Fruit fly (Drosophila melanogaster) whole organism, embryonic: Measurements from ENCODE around the gene Sik2.
A peak's percentile ranks its signal among the peaks of the same experiment; 100 is the strongest.

Source experiments
- Ada2b ChIP-seq: fragments of 200-800 bp; sonication (Bioruptor generic); IDR thresholded peaks from 2 replicates; pipeline ENCODE4 v1.3.6; 2022; ENCODE audit warnings: missing biosample characterization, missing genetic modification characterization
- Adf1 ChIP-seq: fragments of 200-800 bp; sonication (Bioruptor generic); IDR thresholded peaks from 2 replicates; pipeline ENCODE4 v1.3.6; 2022; ENCODE audit warnings: missing biosample characterization, missing genetic modification characterization
- Bdp1 ChIP-seq: fragments of 200-800 bp; sonication (Bioruptor generic); optimal IDR thresholded peaks from 3 replicates; lab custom pipeline; 2016; ENCODE audit warnings: missing biosample characterization, missing genetic modification characterization
- Bteb2 ChIP-seq: fragments of 200-800 bp; sonication (Bioruptor generic); optimal IDR thresholded peaks from 2 replicates; lab custom pipeline; 2016; ENCODE audit warnings: missing biosample characterization, missing genetic modification characterization
- CG10543 ChIP-seq: fragments of 200-800 bp; sonication (Bioruptor generic); optimal IDR thresholded peaks from 3 replicates; lab custom pipeline; 2017; ENCODE audit warnings: missing biosample characterization, mild to moderate bottlenecking, missing genetic modification characterization, moderate library complexity
- CG11560 ChIP-seq: fragments of 200-800 bp; sonication (Bioruptor generic); IDR thresholded peaks from 3 replicates; pipeline ENCODE4 v1.3.6; 2022; ENCODE audit warnings: missing biosample characterization, missing genetic modification characterization
- CG12744 ChIP-seq: fragments of 200-800 bp; sonication (Bioruptor generic); optimal IDR thresholded peaks from 2 replicates; lab custom pipeline; 2016; ENCODE audit warnings: missing biosample characterization, missing genetic modification characterization
- CG14014 ChIP-seq: fragments of 200-800 bp; sonication (Bioruptor generic); IDR thresholded peaks from 2 replicates; pipeline ENCODE4 v1.3.6; 2022; ENCODE audit warnings: missing biosample characterization, missing genetic modification characterization
- CG14710 ChIP-seq: fragments of 200-800 bp; sonication (Bioruptor generic); optimal IDR thresholded peaks from 3 replicates; lab custom pipeline; 2019; ENCODE audit warnings: missing biosample characterization, mild to moderate bottlenecking, missing genetic modification characterization, moderate library complexity
- CG15073 ChIP-seq: fragments of 200-800 bp; sonication (Bioruptor generic); optimal IDR thresholded peaks from 2 replicates; lab custom pipeline; 2016; ENCODE audit warnings: missing biosample characterization, missing genetic modification characterization
- CG15269 ChIP-seq: fragments of 200-800 bp; sonication (Bioruptor generic); optimal IDR thresholded peaks from 2 replicates; lab custom pipeline; 2018; ENCODE audit warnings: missing biosample characterization, mild to moderate bottlenecking, missing genetic modification characterization, moderate library complexity
- CG15479 ChIP-seq: fragments of 200-800 bp; sonication (Bioruptor generic); optimal IDR thresholded peaks from 3 replicates; lab custom pipeline; 2019; ENCODE audit warnings: missing biosample characterization, mild to moderate bottlenecking, missing genetic modification characterization, moderate library complexity
- CG15696 ChIP-seq: fragments of 200-800 bp; sonication (Bioruptor generic); optimal IDR thresholded peaks from 2 replicates; lab custom pipeline; 2019; ENCODE audit warnings: missing biosample characterization, mild to moderate bottlenecking, missing genetic modification characterization, moderate library complexity
- CG17186 ChIP-seq: fragments of 200-800 bp; sonication (Bioruptor generic); optimal IDR thresholded peaks from 3 replicates; lab custom pipeline; 2017; ENCODE audit warnings: missing biosample characterization, missing genetic modification reagents, missing genetic modification characterization
- CG18011 ChIP-seq: fragments of 200-800 bp; sonication (Bioruptor generic); optimal IDR thresholded peaks from 2 replicates; lab custom pipeline; 2017; ENCODE audit warnings: missing biosample characterization, missing genetic modification characterization, mild to moderate bottlenecking, moderate library complexity, missing genotype
- CG2202 ChIP-seq: fragments of 200-800 bp; sonication (Bioruptor generic); optimal IDR thresholded peaks from 2 replicates; lab custom pipeline; 2018; ENCODE audit warnings: missing biosample characterization, mild to moderate bottlenecking, missing genetic modification characterization
- CG30020 ChIP-seq: fragments of 200-800 bp; optimal IDR thresholded peaks from 2 replicates; lab custom pipeline; 2019; ENCODE audit warnings: missing biosample characterization, mild to moderate bottlenecking, missing genetic modification characterization, moderate library complexity
- CG3065 ChIP-seq: fragments of 200-800 bp; sonication (Bioruptor generic); optimal IDR thresholded peaks from 2 replicates; lab custom pipeline; 2016; ENCODE audit warnings: missing biosample characterization, missing genetic modification characterization
- CG31224 ChIP-seq: fragments of 200-800 bp; sonication (Bioruptor generic); IDR thresholded peaks from 2 replicates; pipeline ENCODE4 v1.3.6; 2022; ENCODE audit warnings: missing biosample characterization, missing genetic modification characterization
- CG43689 ChIP-seq: fragments of 200-800 bp; sonication (Bioruptor generic); IDR thresholded peaks from 2 replicates; pipeline ENCODE4 v1.3.6; 2022; ENCODE audit warnings: missing biosample characterization, missing genetic modification characterization
- CG5953 ChIP-seq: fragments of 200-800 bp; sonication (Bioruptor generic); IDR thresholded peaks from 2 replicates; pipeline ENCODE4 v1.3.6; 2022; ENCODE audit warnings: missing biosample characterization, missing genetic modification characterization
- CG6254 ChIP-seq: fragments of 200-800 bp; sonication (Bioruptor generic); optimal IDR thresholded peaks from 3 replicates; lab custom pipeline; 2017; ENCODE audit warnings: mild to moderate bottlenecking, missing biosample characterization, missing genetic modification reagents, missing genetic modification characterization
- CG6765 ChIP-seq: fragments of 200-800 bp; sonication (Bioruptor generic); optimal IDR thresholded peaks from 3 replicates; lab custom pipeline; 2017; ENCODE audit warnings: missing biosample characterization, mild to moderate bottlenecking, missing genetic modification characterization
- CG7963 ChIP-seq: fragments of 200-800 bp; sonication (Bioruptor generic); IDR thresholded peaks from 3 replicates; pipeline ENCODE4 v1.3.6; 2022; ENCODE audit warnings: missing biosample characterization, missing genetic modification characterization; ENCODE audit not compliant: partially characterized antibody
- CG8089 ChIP-seq: fragments of 200-800 bp; sonication (Bioruptor generic); optimal IDR thresholded peaks from 3 replicates; lab custom pipeline; 2016; ENCODE audit warnings: missing biosample characterization, missing genetic modification characterization
- Gsc ChIP-seq: fragments of 200-800 bp; sonication (Bioruptor generic); IDR thresholded peaks from 2 replicates; pipeline ENCODE4 v1.3.6; 2022; ENCODE audit warnings: missing biosample characterization, missing genetic modification characterization
- Hand ChIP-seq: fragments of 200-800 bp; sonication (Bioruptor generic); optimal IDR thresholded peaks from 2 replicates; lab custom pipeline; 2017; ENCODE audit warnings: mild to moderate bottlenecking, missing biosample characterization, missing genetic modification reagents, missing genetic modification characterization
- HmgZ ChIP-seq: fragments of 200-800 bp; sonication (Bioruptor generic); optimal IDR thresholded peaks from 2 replicates; lab custom pipeline; 2018; ENCODE audit warnings: missing biosample characterization, mild to moderate bottlenecking, missing genetic modification characterization
- Lpt ChIP-seq: fragments of >200 bp; optimal IDR thresholded peaks from 2 replicates; lab custom pipeline; 2018; ENCODE audit warnings: missing biosample characterization, missing genetic modification characterization
- NC2β ChIP-seq: fragments of 200-800 bp; sonication (Bioruptor generic); optimal IDR thresholded peaks from 2 replicates; lab custom pipeline; 2016; ENCODE audit warnings: missing biosample characterization, missing genetic modification characterization
- Scr ChIP-seq: fragments of 200-800 bp; sonication (Bioruptor generic); IDR thresholded peaks from 2 replicates; pipeline ENCODE4 v1.3.6; 2022; ENCODE audit warnings: missing biosample characterization, missing genetic modification characterization; ENCODE audit not compliant: partially characterized antibody
- Taf1 ChIP-seq: fragments of 200-800 bp; sonication (Bioruptor generic); IDR thresholded peaks from 2 replicates; pipeline ENCODE4 v1.3.6; 2022; ENCODE audit warnings: missing biosample characterization, missing genetic modification characterization
- chif ChIP-seq, 2 experiments: fragments of 200-800 bp; sonication (Bioruptor generic); optimal IDR thresholded peaks; 3 replicates each; lab custom pipeline; 2016; ENCODE audit warnings: missing biosample characterization in 2 of 2, missing genetic modification characterization in 2 of 2
- disco-r ChIP-seq: fragments of 200-800 bp; sonication (Bioruptor generic); optimal IDR thresholded peaks from 2 replicates; lab custom pipeline; 2016; ENCODE audit warnings: missing biosample characterization, missing genetic modification characterization
- gfzf ChIP-seq: fragments of 200-800 bp; sonication (Bioruptor generic); optimal IDR thresholded peaks from 2 replicates; lab custom pipeline; 2016; ENCODE audit warnings: missing biosample characterization, mild to moderate bottlenecking, missing genetic modification characterization, moderate library complexity
- gro ChIP-seq: fragments of 200-800 bp; sonication (Bioruptor generic); optimal IDR thresholded peaks from 2 replicates; lab custom pipeline; 2016; ENCODE audit warnings: missing biosample characterization, missing genetic modification characterization
- ham ChIP-seq: fragments of 200-800 bp; sonication (Bioruptor generic); IDR thresholded peaks from 2 replicates; pipeline ENCODE4 v1.3.6; 2022; ENCODE audit warnings: missing biosample characterization, missing genetic modification characterization
- lov ChIP-seq, 2 experiments: fragments of 200-800 bp in 1 of 2; fragments of >200 bp in 1 of 2; sonication (Bioruptor generic) in 1 of 2; IDR thresholded peaks in 1 of 2; optimal IDR thresholded peaks in 1 of 2; 2 replicates in 1 of 2; 3 replicates in 1 of 2; pipeline versions ENCODE4 v1.3.6 to Lab custom; 2017 to 2022; ENCODE audit warnings: missing biosample characterization in 1 of 2, missing genetic modification characterization in 1 of 2
- mam ChIP-seq: fragments of 200-800 bp; sonication (Bioruptor generic); optimal IDR thresholded peaks from 3 replicates; lab custom pipeline; 2016; ENCODE audit warnings: missing biosample characterization, missing genetic modification characterization
- nom ChIP-seq: fragments of 200-800 bp; sonication (Bioruptor generic); optimal IDR thresholded peaks from 2 replicates; lab custom pipeline; 2017; ENCODE audit warnings: missing biosample characterization, missing genetic modification characterization, mild to moderate bottlenecking, moderate library complexity, missing genetic modification reagents
- peb ChIP-seq: fragments of 200-800 bp; sonication (Bioruptor generic); IDR thresholded peaks from 2 replicates; pipeline ENCODE4 v1.3.6; 2022; ENCODE audit warnings: missing biosample characterization, missing genetic modification characterization
- prd ChIP-seq, 3 experiments: fragments of >200 bp in 2 of 3; fragments of 200-800 bp in 1 of 3; sonication (Bioruptor generic) in 1 of 3; optimal IDR thresholded peaks in 2 of 3; IDR thresholded peaks in 1 of 3; 2 replicates in 2 of 3; 3 replicates in 1 of 3; pipeline versions ENCODE4 v1.3.6 to Lab custom; 2017 to 2022; ENCODE audit warnings: missing biosample characterization in 1 of 3, missing genetic modification characterization in 1 of 3
- scrt ChIP-seq: fragments of 200-800 bp; sonication (Bioruptor generic); optimal IDR thresholded peaks from 2 replicates; lab custom pipeline; 2018; ENCODE audit warnings: missing biosample characterization, mild to moderate bottlenecking, missing genetic modification characterization, moderate library complexity
- tgo ChIP-seq: fragments of 200-800 bp; sonication (Bioruptor generic); IDR thresholded peaks from 3 replicates; pipeline ENCODE4 v1.3.6; 2022; ENCODE audit warnings: missing biosample characterization, missing genetic modification characterization
- twi ChIP-seq: fragments of 200-800 bp; optimal IDR thresholded peaks from 2 replicates; lab custom pipeline; 2019; ENCODE audit warnings: missing biosample characterization, mild to moderate bottlenecking, missing genetic modification characterization, moderate library complexity
- vfl ChIP-seq: fragments of 200-800 bp; sonication (Bioruptor generic); optimal IDR thresholded peaks from 2 replicates; lab custom pipeline; 2016; ENCODE audit warnings: missing biosample characterization, missing genetic modification characterization
- zfh1 ChIP-seq: fragments of 200-800 bp; sonication (Bioruptor generic); IDR thresholded peaks from 3 replicates; pipeline ENCODE4 v1.3.6; 2022; ENCODE audit warnings: missing biosample characterization, missing genetic modification characterization

Gene Sik2

DNA sequence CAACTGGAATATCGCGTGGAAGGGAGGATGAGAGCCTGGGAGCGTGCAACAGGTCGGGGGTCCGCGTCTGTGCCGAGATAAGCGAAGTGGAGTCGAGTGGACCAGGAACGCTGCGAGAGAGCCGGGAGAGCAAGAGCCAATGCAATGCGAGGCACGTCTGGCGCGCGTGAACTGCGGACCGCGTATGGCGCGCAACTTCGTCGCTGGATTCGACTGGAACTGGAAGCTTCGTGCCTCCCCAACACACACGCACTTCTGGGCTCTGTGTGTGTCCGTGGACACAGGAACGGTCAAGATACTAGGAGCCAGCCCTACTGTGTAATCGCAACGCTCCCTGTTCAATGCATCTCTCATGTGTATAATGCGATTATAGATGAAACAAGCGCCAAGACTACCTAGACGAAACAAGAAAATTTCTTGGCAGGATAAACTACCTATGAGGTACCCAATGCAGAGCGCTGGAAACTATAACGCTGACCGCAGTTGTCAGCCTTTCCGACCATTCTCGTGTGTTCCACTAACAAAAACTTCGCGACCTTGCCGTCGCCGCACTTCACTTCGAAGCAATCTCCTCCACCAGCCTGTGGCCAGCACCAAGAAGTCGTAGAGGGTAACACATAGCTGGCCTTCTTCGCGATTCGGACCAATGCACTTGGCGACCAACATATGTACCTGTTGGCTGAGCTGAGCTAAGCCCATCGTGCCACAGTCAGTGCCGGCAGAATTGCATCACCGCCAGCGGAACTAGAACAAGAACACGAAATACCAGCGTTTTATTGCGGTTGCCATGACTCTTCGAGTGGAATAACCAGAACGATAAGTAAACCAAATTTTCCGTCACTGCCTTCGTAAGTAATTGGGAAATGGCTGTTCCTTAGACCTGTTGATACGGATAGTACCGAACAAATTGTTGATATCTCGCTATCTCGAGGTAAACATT lies 10.4 kb upstream of the Sik2 start, which contains the start of gene Rtca (continued):
- no peak for TF ChIP-seq prd (optimal IDR thresholded peaks at IDR 0.05; lab: Kevin White, UChicago)
- TF ChIP-seq prd (GFP tag; IDR thresholded peaks at IDR 0.05; lab: Robert Waterston, UW), result peak; percentile 74
- TF ChIP-seq nom (GFP tag; lab: Kevin White, UChicago), result peak; percentile 92
- peak; percentile 45; the same call in 1 of the 2 replicates for TF ChIP-seq CG5953 (GFP tag; lab: Robert Waterston, UW)
- TF ChIP-seq CG31224 (GFP tag; lab: Robert Waterston, UW), result peak; percentile 48; the same call in 1 of the 2 replicates
- no peak for TF ChIP-seq peb
- TF ChIP-seq Lpt (GFP tag; lab: Kevin White, UChicago), result no peak
- TF ChIP-seq CG43689, result peak; percentile 51; the same call in 1 of the 2 replicates
- peak; percentile 37 for TF ChIP-seq CG12744
- peak; percentile 62 for TF ChIP-seq mam (GFP tag; lab: Kevin White, UChicago)
- no peak for TF ChIP-seq Scr (GFP tag; lab: Robert Waterston, UW)
- peak; percentile 37 for TF ChIP-seq NC2β
- no peak for TF ChIP-seq Gsc (GFP tag; lab: Robert Waterston, UW)
- TF ChIP-seq CG15073 (GFP tag; lab: Kevin White, UChicago), result no peak
- TF ChIP-seq CG15269 (tag; lab: Kevin White, UChicago), result peak; percentile 82
- peak; percentile 58 for TF ChIP-seq CG10543 (GFP tag; lab: Kevin White, UChicago)
- TF ChIP-seq CG2202 (tag; lab: Kevin White, UChicago), result no peak
- peak; percentile 95 for TF ChIP-seq scrt (GFP tag; lab: Kevin White, UChicago)
- peak; percentile 11 for TF ChIP-seq CG8089 (GFP tag; lab: Kevin White, UChicago)
- TF ChIP-seq chif (GFP tag; optimal IDR thresholded peaks at IDR 0.05; lab: Kevin White, UChicago), result peak; percentile 33 to 44
- peak; percentile 58 for TF ChIP-seq CG6765 (GFP tag; lab: Kevin White, UChicago)
- TF ChIP-seq ham (GFP tag; lab: Robert Waterston, UW), result no peak
- peak; percentile 10 for TF ChIP-seq CG15479 (GFP tag; lab: Kevin White, UChicago)
- TF ChIP-seq HmgZ, result peak; percentile 71
- no peak for TF ChIP-seq CG11560 (tag; lab: Robert Waterston, UW)
- TF ChIP-seq twi (tag; lab: Kevin White, UChicago), result no peak
- TF ChIP-seq Bteb2, result peak; percentile 52
- TF ChIP-seq zfh1 (GFP tag; lab: Robert Waterston, UW), result peak; percentile 41; the same call in 1 of the 3 replicates
- peak; percentile 42 for TF ChIP-seq gro (GFP tag; lab: Kevin White, UChicago)
- peak; percentile 25; the same call in 1 of the 2 replicates for TF ChIP-seq Taf1
- TF ChIP-seq CG18011 (GFP tag; lab: Kevin White, UChicago), result peak; percentile 21
- TF ChIP-seq CG14014 (GFP tag; lab: Robert Waterston, UW), result peak; percentile 72
- TF ChIP-seq CG6254 (GFP tag; lab: Kevin White, UChicago), result peak; percentile 40
- TF ChIP-seq CG30020 (tag; lab: Kevin White, UChicago), result no peak
- no peak for TF ChIP-seq lov (optimal IDR thresholded peaks at IDR 0.05; lab: Kevin White, UChicago)
- TF ChIP-seq lov (GFP tag; IDR thresholded peaks at IDR 0.05; lab: Robert Waterston, UW), result 0 out of 3 replicates have a peak, but pooled peaks have one; percentile 26
- TF ChIP-seq Adf1 (GFP tag; lab: Robert Waterston, UW), result peak; percentile 60; the same call in 1 of the 2 replicates
- TF ChIP-seq Bdp1, result peak; percentile 23
- TF ChIP-seq Hand, result peak; percentile 80
- TF ChIP-seq CG14710 (tag; lab: Kevin White, UChicago), result peak; percentile 30
- no peak for TF ChIP-seq CG7963 (GFP tag; lab: Robert Waterston, UW)
- TF ChIP-seq disco-r, result no peak
- TF ChIP-seq tgo (GFP tag; lab: Robert Waterston, UW), result peak; percentile 72
- TF ChIP-seq gfzf (GFP tag; lab: Kevin White, UChicago), result no peak
- peak; percentile 59 for TF ChIP-seq Ada2b (GFP tag; lab: Robert Waterston, UW)
- no peak for TF ChIP-seq CG3065 (GFP tag; lab: Kevin White, UChicago)
- peak; percentile 44 for TF ChIP-seq vfl (GFP tag; lab: Kevin White, UChicago)
- TF ChIP-seq CG17186 (GFP tag; lab: Kevin White, UChicago), result no peak
- TF ChIP-seq CG15696, result no peak
